Worm (Caenorhabditis elegans) whole organism, L4 larva: ENCODE results near the gene znf-622.

Source experiments
- egl-27 ChIP-seq: sonication (generic microtip); optimal IDR thresholded peaks from 3 replicates; lab custom pipeline; 2017; ENCODE audit warnings: missing biosample characterization, missing genetic modification reagents, missing genetic modification characterization
- gei-8 ChIP-seq: fragments of 200-800 bp; sonication (Bioruptor generic); optimal IDR thresholded peaks from 2 replicates; lab custom pipeline; 2018; ENCODE audit warnings: mild to moderate bottlenecking, missing genetic modification characterization, missing compliant biosample characterization
- hif-1 ChIP-seq, 2 experiments: sonication (generic microtip); optimal IDR thresholded peaks; 2 replicates each; lab custom pipeline; 2016 to 2017; ENCODE audit warnings: missing compliant biosample characterization in 2 of 2, missing genetic modification characterization in 2 of 2, missing genetic modification reagents in 2 of 2, missing genotype in 2 of 2, mild to moderate bottlenecking in 1 of 2
- lin-29 ChIP-seq: fragments of 200-800 bp; sonication (Bioruptor generic); IDR thresholded peaks from 2 replicates; pipeline ENCODE4 v1.3.6; 2022; ENCODE audit warnings: missing genetic modification reagents, missing genetic modification characterization, missing compliant biosample characterization
- nhr-11 ChIP-seq: fragments of 150-350 bp; optimal IDR thresholded peaks from 2 replicates; lab custom pipeline; 2014; ENCODE audit warnings: missing biosample characterization, missing genetic modification characterization
- nhr-41 ChIP-seq: fragments of 200-800 bp; sonication (Bioruptor generic); IDR thresholded peaks from 2 replicates; pipeline ENCODE4 v1.3.6; 2022; ENCODE audit warnings: missing genetic modification reagents, missing genetic modification characterization, missing compliant biosample characterization
- pha-4 ChIP-seq, 2 experiments: fragments of 150-350 bp in 1 of 2; fragments of 200-800 bp in 1 of 2; sonication (Bioruptor generic) in 1 of 2; IDR thresholded peaks in 1 of 2; optimal IDR thresholded peaks in 1 of 2; 2 replicates each; pipeline versions ENCODE4 v1.3.6 to Lab custom; 2014 to 2022; ENCODE audit warnings: missing genetic modification characterization in 2 of 2, missing genetic modification reagents in 2 of 2, missing biosample characterization in 1 of 2, missing compliant biosample characterization in 1 of 2
- pqm-1 ChIP-seq: sonication (generic microtip); optimal IDR thresholded peaks from 2 replicates; lab custom pipeline; 2017; ENCODE audit warnings: missing biosample characterization, missing genetic modification characterization
- set-16 ChIP-seq: fragments of 200-800 bp; sonication (Bioruptor generic); IDR thresholded peaks from 2 replicates; pipeline ENCODE4 v1.3.6; 2022; ENCODE audit warnings: missing genetic modification reagents, missing genetic modification characterization, missing compliant biosample characterization
- skn-1 ChIP-seq: fragments of 150-350 bp; optimal IDR thresholded peaks from 2 replicates; lab custom pipeline; 2014; ENCODE audit warnings: missing biosample characterization, missing genetic modification characterization
- snpc-4 ChIP-seq: fragments of 150-350 bp; optimal IDR thresholded peaks from 2 replicates; lab custom pipeline; 2014; ENCODE audit warnings: missing biosample characterization, missing genetic modification characterization
- unc-39 ChIP-seq: sonication (generic microtip); optimal IDR thresholded peaks from 2 replicates; lab custom pipeline; 2017; ENCODE audit warnings: missing biosample characterization, missing genetic modification characterization
- ztf-11 ChIP-seq: fragments of 150-350 bp; optimal IDR thresholded peaks from 2 replicates; lab custom pipeline; 2014; ENCODE audit warnings: missing biosample characterization, missing genetic modification characterization

DNA sequence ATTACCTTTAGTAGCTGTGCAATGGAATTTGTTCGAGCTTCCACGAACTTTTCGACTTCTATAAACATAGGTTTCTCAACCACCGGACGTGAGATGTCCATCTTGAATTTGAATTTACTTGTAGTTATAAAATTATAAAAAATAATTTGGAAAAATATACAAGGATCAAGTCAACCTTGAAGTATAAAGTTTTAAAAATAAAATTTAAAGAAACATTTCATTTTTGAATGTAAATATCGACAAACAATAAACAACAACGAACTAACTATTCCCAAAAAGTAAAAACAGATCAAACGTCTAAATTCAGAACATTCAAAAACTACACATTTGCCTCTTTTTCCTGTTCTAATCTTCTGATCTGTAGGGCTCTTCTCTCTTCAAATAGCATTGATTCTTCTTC, 49.4 kb downstream of the znf-622 start, which contains the start of gene popl-1:
- TF ChIP-seq lin-29 (GFP tag; lab: Robert Waterston, UW) (no peak), gei-8 (GFP tag; lab: Kevin White, UChicago) (no peak), nhr-41 (no peak), set-16 (GFP tag; lab: Robert Waterston, UW) (no peak), skn-1 (no peak), unc-39 (tag; lab: Kevin White, UChicago) (no peak), hif-1 (tag; optimal IDR thresholded peaks at IDR 0.05; lab: Kevin White, UChicago) (no peak), pha-4 (GFP tag; IDR thresholded peaks at IDR 0.05; lab: Robert Waterston, UW) (no peak), pha-4 (tag; optimal IDR thresholded peaks at IDR 0.05; lab: Kevin White, UChicago) (no peak), ztf-11 (tag; lab: Kevin White, UChicago) (no peak), snpc-4 (tag; lab: Kevin White, UChicago) (no peak), egl-27 (tag; lab: Kevin White, UChicago) (no peak), nhr-11 (tag; lab: Kevin White, UChicago) (no peak), pqm-1 (tag; lab: Kevin White, UChicago) (no peak)
